Worm (Caenorhabditis elegans) whole organism, L1 larva: Measurements from ENCODE around the gene Y57G11B.5.

Experiments
- blmp-1 ChIP-seq: fragments of 150-350 bp; optimal IDR thresholded peaks from 2 replicates; lab custom pipeline; 2014; ENCODE audit warnings: missing biosample characterization, missing genetic modification characterization
- elt-3 ChIP-seq, 6 experiments: fragments of 150-350 bp in 1 of 6; sonication (generic microtip); optimal IDR thresholded peaks; 2 replicates each; lab custom pipeline; 2017 to 2018; ENCODE audit warnings: missing biosample characterization in 6 of 6, missing genetic modification characterization in 6 of 6, inconsistent platforms in 1 of 6
- ets-5 ChIP-seq: fragments of 200-800 bp; sonication (Bioruptor generic); IDR thresholded peaks from 2 replicates; pipeline ENCODE4 v1.3.6; 2022; ENCODE audit warnings: missing genetic modification characterization, missing compliant biosample characterization
- irx-1 ChIP-seq: sonication (generic microtip); optimal IDR thresholded peaks from 2 replicates; lab custom pipeline; 2016; ENCODE audit warnings: missing genetic modification characterization, missing compliant biosample characterization
- lin-14 ChIP-seq: fragments of 200-800 bp; sonication (Bioruptor generic); optimal IDR thresholded peaks from 2 replicates; lab custom pipeline; 2018; ENCODE audit warnings: mild to moderate bottlenecking, missing genetic modification characterization, moderate library complexity, missing compliant biosample characterization
- lin-39 ChIP-seq: fragments of 150-350 bp; optimal IDR thresholded peaks from 2 replicates; lab custom pipeline; 2014; ENCODE audit warnings: missing biosample characterization, missing genetic modification reagents, missing genetic modification characterization
- mdl-1 ChIP-seq, 2 experiments: fragments of 150-350 bp; optimal IDR thresholded peaks; 2 replicates each; lab custom pipeline; 2014 to 2017; ENCODE audit warnings: missing biosample characterization in 2 of 2, missing genetic modification characterization in 2 of 2, inconsistent platforms in 1 of 2
- nhr-237 ChIP-seq: fragments of 150-350 bp; optimal IDR thresholded peaks from 2 replicates; lab custom pipeline; 2014; ENCODE audit warnings: missing biosample characterization, missing genetic modification characterization
- sox-4 ChIP-seq: sonication (generic microtip); optimal IDR thresholded peaks from 2 replicates; lab custom pipeline; 2016; ENCODE audit warnings: missing genetic modification characterization, missing compliant biosample characterization

DNA sequence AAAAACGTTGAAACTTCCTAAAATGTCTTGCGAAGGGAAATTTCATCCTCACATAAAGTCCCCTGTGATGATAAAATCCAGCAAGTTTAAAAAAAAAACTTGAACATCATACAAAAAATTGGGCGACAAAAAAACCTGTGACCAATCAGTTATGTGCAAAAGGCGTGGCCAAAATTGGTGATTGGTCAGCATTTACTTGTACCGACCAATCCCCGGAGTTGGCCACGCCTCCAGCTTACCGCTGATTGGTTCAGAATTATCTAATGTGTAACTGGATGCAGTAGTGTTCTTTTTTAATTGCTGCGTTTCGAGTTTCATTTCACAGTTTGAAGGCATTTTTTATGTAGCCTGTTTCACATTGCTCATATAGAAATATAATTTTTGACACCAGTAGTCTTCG, 1.6 kb upstream of the Y57G11B.5 start:
- TF ChIP-seq irx-1 (tag; lab: Kevin White, UChicago), result no peak
- TF ChIP-seq lin-14 (GFP tag; lab: Kevin White, UChicago), result no peak
- no peak for TF ChIP-seq lin-39
- TF ChIP-seq mdl-1 (tag; optimal IDR thresholded peaks at IDR 0.05; lab: Kevin White, UChicago), result no peak
- no peak for TF ChIP-seq elt-3 (tag; optimal IDR thresholded peaks at IDR 0.05; lab: Kevin White, UChicago)
- no peak for TF ChIP-seq nhr-237 (tag; lab: Kevin White, UChicago)
- no peak for TF ChIP-seq blmp-1 (tag; lab: Kevin White, UChicago)
- no peak for TF ChIP-seq sox-4 (tag; lab: Kevin White, UChicago)
- no peak for TF ChIP-seq ets-5 (GFP tag; lab: Robert Waterston, UW)
